Worm (Caenorhabditis elegans): Measurements from ENCODE around the gene lir-2.

- TF ChIP-seq C34B4.2 (tag; optimal IDR thresholded peaks at IDR 0.05) (no peak), fkh-4 (tag; optimal IDR thresholded peaks at IDR 0.05; ENCODE audit: borderline replicate concordance) (no peak), egl-27 (tag; optimal IDR thresholded peaks at IDR 0.05) (no peak), ama-1 (optimal IDR thresholded peaks at IDR 0.05) (no peak), ces-1 (GFP tag; optimal IDR thresholded peaks at IDR 0.05) (no peak), elt-3 (tag; optimal IDR thresholded peaks at IDR 0.05) (no peak), fos-1 (tag; optimal IDR thresholded peaks at IDR 0.05) (no peak)
These were observed 43.6 kb upstream of the lir-2 start for ce11 chrII:7623466-7623865.
